Worm (Caenorhabditis elegans): ENCODE results near the gene F54D11.4.

The F54D11.4 gene

ce11 chrV:4628517-4628930 is 12.6 kb downstream of the F54D11.4 start, which contains the start of gene pmt-2 (continued):
- TF ChIP-seq C17E4.6 (GFP tag; IDR thresholded peaks at IDR 0.05) (no peak), tbx-9 (tag; optimal IDR thresholded peaks at IDR 0.05; ENCODE audit: borderline replicate concordance) (no peak), snpc-4 (GFP tag; optimal IDR thresholded peaks at IDR 0.05) (no peak), snpc-4 (tag; optimal IDR thresholded peaks at IDR 0.05) (no peak), atf-7 (tag; optimal IDR thresholded peaks at IDR 0.05) (peak; percentile 48), ztf-28 (GFP tag; IDR thresholded peaks at IDR 0.05) (no peak)

- no peak for TF ChIP-seq tbp1 (GFP tag; optimal IDR thresholded peaks at IDR 0.05)
- TF ChIP-seq nhr-80 (tag; optimal IDR thresholded peaks at IDR 0.05), result peak; percentile 60
These were observed 14.3 kb downstream of the F54D11.4 start for ce11 chrV:4630267-4630666.

- peak; percentile 98 for TF ChIP-seq lin-26 (GFP tag; IDR thresholded peaks at IDR 0.05)
- peak; percentile 39; the same call in 1 of the 2 replicates for TF ChIP-seq egrh-3 (GFP tag; IDR thresholded peaks at IDR 0.05)
- TF ChIP-seq nhr-90 (tag; optimal IDR thresholded peaks at IDR 0.05), result peak; percentile 1
- peak; percentile 48 for TF ChIP-seq mcd-1 (GFP tag; IDR thresholded peaks at IDR 0.05)
- peak; percentile 57 for TF ChIP-seq hmg-1.2 (GFP tag; IDR thresholded peaks at IDR 0.05)
- TF ChIP-seq Y79H2A.3 (GFP tag; conservative IDR thresholded peaks at IDR 0.05), result peak; percentile 26; the same call in 1 of the 2 replicates
- peak; percentile 78 for TF ChIP-seq tbp1 (GFP tag; optimal IDR thresholded peaks at IDR 0.05)
- TF ChIP-seq hsf-1 (GFP tag; IDR thresholded peaks at IDR 0.05), result peak; percentile 66; the same call in 1 of the 2 replicates
- peak; percentile 83 for TF ChIP-seq dox-1 (GFP tag; IDR thresholded peaks at IDR 0.05)
- peak; percentile 68 for TF ChIP-seq nfyb-1 (GFP tag; IDR thresholded peaks at IDR 0.05)
- peak; percentile 64 for TF ChIP-seq Y53G8AR.9 (GFP tag; conservative IDR thresholded peaks at IDR 0.05)
- TF ChIP-seq ztf-25 (GFP tag; IDR thresholded peaks at IDR 0.05), result peak; percentile 85; the same call in 1 of the 2 replicates
- peak; percentile 81 for TF ChIP-seq D2030.7 (GFP tag; IDR thresholded peaks at IDR 0.05)
- TF ChIP-seq B0261.1 (tag; optimal IDR thresholded peaks at IDR 0.05), result peak; percentile 33
- peak; percentile 36; the same call in 1 of the 2 replicates for TF ChIP-seq hmg-20 (GFP tag; IDR thresholded peaks at IDR 0.05)
- 0 out of 2 replicates have a peak, but pooled peaks have one; percentile 27 for TF ChIP-seq cebp-1 (GFP tag; IDR thresholded peaks at IDR 0.05)
- peak; percentile 21 for TF ChIP-seq cebp-1 (tag; optimal IDR thresholded peaks at IDR 0.05)
- 0 out of 2 replicates have a peak, but pooled peaks have one; percentile 65 for TF ChIP-seq ztf-28 (GFP tag; IDR thresholded peaks at IDR 0.05)
- TF ChIP-seq F33H1.4 (GFP tag; IDR thresholded peaks at IDR 0.05), result peak; percentile 43
- TF ChIP-seq ekl-4 (GFP tag; IDR thresholded peaks at IDR 0.05), result peak; percentile 82
- TF ChIP-seq rcor-1 (GFP tag; IDR thresholded peaks at IDR 0.05), result peak; percentile 51; the same call in 1 of the 2 replicates
- TF ChIP-seq aptf-3 (GFP tag; IDR thresholded peaks at IDR 0.05), result peak; percentile 72; the same call in 1 of the 2 replicates
- peak; percentile 15 for TF ChIP-seq die-1 (tag; optimal IDR thresholded peaks at IDR 0.05)
- peak; percentile 69 for TF ChIP-seq madf-6 (GFP tag; IDR thresholded peaks at IDR 0.05)
- peak; percentile 88; the same call in 1 of the 2 replicates for TF ChIP-seq bed-1 (GFP tag; IDR thresholded peaks at IDR 0.05)
- TF ChIP-seq cebp-2 (GFP tag; IDR thresholded peaks at IDR 0.05), result peak; percentile 78; the same call in 1 of the 2 replicates
- TF ChIP-seq C17E4.6 (GFP tag; IDR thresholded peaks at IDR 0.05), result peak; percentile 26; the same call in 1 of the 2 replicates
- peak; percentile 43; the same call in 1 of the 2 replicates for TF ChIP-seq Y95B8A.8 (GFP tag; IDR thresholded peaks at IDR 0.05)
- TF ChIP-seq madf-3 (GFP tag; IDR thresholded peaks at IDR 0.05), result 0 out of 2 replicates have a peak, but pooled peaks have one; percentile 53
- TF ChIP-seq attf-6 (GFP tag; IDR thresholded peaks at IDR 0.05), result peak; percentile 71
- 0 out of 2 replicates have a peak, but pooled peaks have one; percentile 84 for TF ChIP-seq nhr-120 (GFP tag; IDR thresholded peaks at IDR 0.05)
- 0 out of 2 replicates have a peak, but pooled peaks have one; percentile 81 for TF ChIP-seq ceh-58 (GFP tag; IDR thresholded peaks at IDR 0.05)
- peak; percentile 92 for TF ChIP-seq egl-44 (GFP tag; IDR thresholded peaks at IDR 0.05)
- peak; percentile 55; the same call in 1 of the 2 replicates for TF ChIP-seq pbrm-1 (GFP tag; IDR thresholded peaks at IDR 0.05)
- TF ChIP-seq ceh-40 (GFP tag; IDR thresholded peaks at IDR 0.05), result 0 out of 2 replicates have a peak, but pooled peaks have one; percentile 46
- peak; percentile 23 for TF ChIP-seq rpc-1 (optimal IDR thresholded peaks at IDR 0.05)
- peak; percentile 56 for TF ChIP-seq rpc-1 (tag; optimal IDR thresholded peaks at IDR 0.05)
These were observed 16.9 kb downstream of the F54D11.4 start for ce11 chrV:4632808-4633207.

Data from whole organism, young adult.